Worm (Caenorhabditis elegans) whole organism, mixed stage, embryonic: ENCODE results near the gene R13A1.5.

Experiments used
- ceh-39 ChIP-seq: fragments of 150-350 bp; optimal IDR thresholded peaks from 2 replicates; lab custom pipeline; 2014; ENCODE audit warnings: missing biosample characterization, missing genetic modification characterization
- ceh-83 ChIP-seq: fragments of 200-800 bp; sonication (Bioruptor generic); optimal IDR thresholded peaks from 2 replicates; lab custom pipeline; 2018; ENCODE audit warnings: mild to moderate bottlenecking, missing genetic modification characterization, missing compliant biosample characterization
- elt-1 ChIP-seq: sonication (generic microtip); optimal IDR thresholded peaks from 2 replicates; lab custom pipeline; 2017; ENCODE audit warnings: missing genetic modification characterization, mild to moderate bottlenecking, missing compliant biosample characterization, antibody characterized with exemption, moderate library complexity, borderline replicate concordance; ENCODE audit not compliant: insufficient read depth
- ham-2 ChIP-seq: fragments of 200-800 bp; sonication (Bioruptor generic); optimal IDR thresholded peaks from 2 replicates; lab custom pipeline; 2018; ENCODE audit warnings: mild to moderate bottlenecking, missing genetic modification characterization, missing compliant biosample characterization
- mab-5 ChIP-seq: fragments of 150-350 bp; optimal IDR thresholded peaks from 2 replicates; lab custom pipeline; 2014; ENCODE audit warnings: missing biosample characterization, missing genetic modification characterization
- nhr-237 ChIP-seq: fragments of 150-350 bp; optimal IDR thresholded peaks from 2 replicates; lab custom pipeline; 2014; ENCODE audit warnings: missing biosample characterization, missing genetic modification characterization
- pha-4 ChIP-seq: fragments of 150-350 bp; optimal IDR thresholded peaks from 2 replicates; lab custom pipeline; 2018; ENCODE audit warnings: missing biosample characterization, missing genetic modification reagents, missing genetic modification characterization
- snpc-4 ChIP-seq: fragments of 150-350 bp; optimal IDR thresholded peaks from 2 replicates; lab custom pipeline; 2014; ENCODE audit warnings: missing biosample characterization, missing genetic modification characterization
- unc-39 ChIP-seq: fragments of 150-350 bp; optimal IDR thresholded peaks from 2 replicates; lab custom pipeline; 2014; ENCODE audit warnings: missing biosample characterization, missing genetic modification characterization
- unc-62 ChIP-seq: fragments of 150-350 bp; optimal IDR thresholded peaks from 2 replicates; lab custom pipeline; 2014; ENCODE audit warnings: missing biosample characterization, missing genetic modification reagents, missing genetic modification characterization
- ztf-11 ChIP-seq: fragments of 150-350 bp; optimal IDR thresholded peaks from 2 replicates; lab custom pipeline; 2014; ENCODE audit warnings: missing biosample characterization, missing genetic modification characterization

DNA sequence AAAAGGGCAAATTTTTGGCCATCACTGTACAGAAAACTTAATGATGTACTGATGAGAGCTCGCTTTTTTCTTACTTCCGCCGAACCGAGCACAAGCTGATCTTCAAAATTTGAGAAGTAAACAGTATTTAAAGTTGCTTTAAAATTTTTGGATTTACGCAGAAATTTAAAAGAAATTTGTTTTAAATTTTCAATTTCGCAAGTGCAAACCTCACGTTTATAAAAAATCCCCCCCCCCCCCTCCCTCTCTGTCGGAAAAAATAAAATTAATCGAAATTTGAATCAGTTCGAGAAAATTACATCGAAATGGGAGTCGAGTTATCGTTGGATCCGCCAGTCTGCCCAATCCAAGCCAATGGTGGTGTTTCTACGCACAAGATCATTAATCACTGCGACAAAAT lies 38.3 kb downstream of the R13A1.5 start, which contains the start of gene C34D4.3:
- TF ChIP-seq elt-1 (tag; lab: Kevin White, UChicago) = no peak
- no peak for TF ChIP-seq mab-5 (tag; lab: Kevin White, UChicago)
- TF ChIP-seq nhr-237 (tag; lab: Kevin White, UChicago) = no peak
- no peak for TF ChIP-seq pha-4 (tag; lab: Kevin White, UChicago)
- no peak for TF ChIP-seq unc-62 (GFP tag; lab: Kevin White, UChicago)
- TF ChIP-seq snpc-4 (tag; lab: Kevin White, UChicago) = no peak
- TF ChIP-seq ceh-39 (tag; lab: Kevin White, UChicago) = no peak
- TF ChIP-seq ceh-83 = no peak
- TF ChIP-seq ztf-11 (tag; lab: Kevin White, UChicago) = no peak
- TF ChIP-seq ham-2 (GFP tag; lab: Kevin White, UChicago) = no peak
- no peak for TF ChIP-seq unc-39 (tag; lab: Kevin White, UChicago)
